Worm (Caenorhabditis elegans): ENCODE data around the gene nphp-4.

The nphp-4 gene

ce11 chrV:11795352-11795751, 48.2 kb downstream of the nphp-4 start:
- TF ChIP-seq ceh-24 (tag; optimal IDR thresholded peaks at IDR 0.05) (no peak), fkh-6 (tag; optimal IDR thresholded peaks at IDR 0.05) (no peak), madf-2 (tag; optimal IDR thresholded peaks at IDR 0.05) (no peak), sox-2 (GFP tag; IDR thresholded peaks at IDR 0.05) (no peak), ahr-1 (tag; optimal IDR thresholded peaks at IDR 0.05) (no peak), T23F11.4 (GFP tag; optimal IDR thresholded peaks at IDR 0.05) (no peak), dmd-4 (tag; optimal IDR thresholded peaks at IDR 0.05; ENCODE audit: borderline replicate concordance) (no peak), pat-9 (tag; optimal IDR thresholded peaks at IDR 0.05) (no peak), nhr-11 (tag; optimal IDR thresholded peaks at IDR 0.05) (no peak), tbx-2 (tag; optimal IDR thresholded peaks at IDR 0.05) (no peak), sox-4 (tag; optimal IDR thresholded peaks at IDR 0.05) (no peak), ztf-16 (tag; optimal IDR thresholded peaks at IDR 0.05) (no peak), hlh-6 (tag; optimal IDR thresholded peaks at IDR 0.05) (no peak)

DNA sequence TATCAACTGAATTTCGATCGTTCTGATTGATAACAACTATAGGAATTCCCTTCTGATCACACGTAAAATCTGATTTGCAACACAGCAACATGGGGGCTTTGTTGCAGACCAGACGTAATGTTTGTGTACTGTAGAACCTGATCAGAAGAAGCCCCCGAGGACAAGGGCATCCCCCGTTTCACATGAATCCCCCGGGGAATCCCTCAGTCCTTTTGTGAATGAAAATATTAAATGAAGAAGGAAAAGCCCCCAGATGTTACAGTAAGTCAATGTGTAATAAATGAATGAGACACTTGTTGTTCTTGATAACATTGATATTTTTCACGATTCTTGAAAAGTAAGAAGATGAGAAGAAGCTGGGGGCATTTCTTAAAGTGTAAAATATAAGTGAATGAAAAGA, 49.4 kb downstream of the nphp-4 start:
- TF ChIP-seq ceh-14 (tag; optimal IDR thresholded peaks at IDR 0.05) (no peak), sox-4 (tag; optimal IDR thresholded peaks at IDR 0.05) (no peak), odd-2 (tag; optimal IDR thresholded peaks at IDR 0.05) (no peak), unc-86 (tag; optimal IDR thresholded peaks at IDR 0.05) (no peak), ceh-22 (tag; optimal IDR thresholded peaks at IDR 0.05) (no peak), ceh-6 (GFP tag; optimal IDR thresholded peaks at IDR 0.05) (no peak)

ce11 chrV:11789474-11789873, 54.1 kb downstream of the nphp-4 start, which contains the start of gene D2023.1:
D2023.1 (plus strand) TSS chrV:11789550.
- TF ChIP-seq zip-5 (tag; optimal IDR thresholded peaks at IDR 0.05): no peak
- no peak for TF ChIP-seq T23F11.4 (GFP tag; optimal IDR thresholded peaks at IDR 0.05)
- no peak for TF ChIP-seq C38D4.7 (GFP tag; optimal IDR thresholded peaks at IDR 0.05)
- no peak for TF ChIP-seq hlh-6 (tag; optimal IDR thresholded peaks at IDR 0.05)
- TF ChIP-seq ceh-19 (GFP tag; optimal IDR thresholded peaks at IDR 0.05): no peak
- TF ChIP-seq hlh-8 (tag; optimal IDR thresholded peaks at IDR 0.05): no peak
- no peak for TF ChIP-seq unc-42 (tag; optimal IDR thresholded peaks at IDR 0.05)
- TF ChIP-seq tbx-7 (tag; optimal IDR thresholded peaks at IDR 0.05): no peak
- TF ChIP-seq ceh-22 (tag; optimal IDR thresholded peaks at IDR 0.05): no peak

DNA sequence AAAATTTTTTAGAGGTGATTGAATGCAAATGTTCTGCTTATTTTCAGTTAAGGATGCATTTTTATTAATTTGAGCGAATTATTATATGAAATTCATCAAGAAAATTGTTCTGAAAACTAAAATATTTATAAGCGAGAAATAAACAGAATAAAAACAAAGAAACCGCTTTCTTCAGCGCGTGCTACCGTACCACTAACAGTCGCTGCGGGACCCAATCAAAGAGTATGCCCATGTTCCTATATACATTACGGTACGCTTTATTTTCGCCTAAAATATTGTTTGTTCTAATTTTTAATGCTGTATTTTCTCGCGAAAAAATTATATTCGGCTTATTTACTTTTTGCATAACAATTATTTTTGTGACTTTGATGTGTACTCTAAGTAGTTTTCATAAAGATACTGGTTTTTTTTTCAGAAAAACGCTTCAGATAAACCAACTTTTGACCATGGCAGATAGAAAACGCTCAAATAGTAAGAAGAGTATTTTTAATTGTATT, 55.7 kb downstream of the nphp-4 start, which contains the start of gene F55A11.8:
F55A11.8 (plus strand) TSS at position 447 of the 497 bp plus-strand sequence.
- TF ChIP-seq elt-2 (tag; optimal IDR thresholded peaks at IDR 0.05) (no peak), rnt-1 (tag; optimal IDR thresholded peaks at IDR 0.05) (no peak)

DNA sequence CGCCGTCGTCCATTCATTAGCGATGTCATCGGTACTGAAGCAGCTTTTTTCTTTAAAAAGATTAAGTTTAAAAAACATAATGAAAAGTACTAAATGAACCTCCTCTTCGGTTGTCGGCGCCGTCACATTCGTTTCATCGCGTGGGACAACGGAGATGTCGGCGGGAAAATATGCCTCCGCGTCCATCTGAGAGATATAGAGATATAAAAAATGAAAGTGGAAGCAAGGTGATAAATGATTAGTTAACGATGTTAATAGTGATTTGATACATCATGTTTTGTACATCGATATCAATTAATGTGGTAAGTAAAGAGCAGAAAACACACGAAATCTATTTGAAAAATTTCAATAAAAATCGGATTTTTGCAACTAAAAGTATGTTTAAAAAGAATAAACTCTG, 56.3 kb downstream of the nphp-4 start, which contains the start of gene F55A11.7:
F55A11.7 (minus strand) TSS at position 186 of the 400 bp plus-strand sequence.
- TF ChIP-seq hlh-6 (tag; optimal IDR thresholded peaks at IDR 0.05): no peak
- no peak for TF ChIP-seq unc-42 (tag; optimal IDR thresholded peaks at IDR 0.05)
- TF ChIP-seq unc-86 (tag; optimal IDR thresholded peaks at IDR 0.05): no peak
- TF ChIP-seq ceh-45 (GFP tag; IDR thresholded peaks at IDR 0.05): no peak
- TF ChIP-seq ztf-16 (tag; optimal IDR thresholded peaks at IDR 0.05): no peak
- TF ChIP-seq K09A11.1 (tag; optimal IDR thresholded peaks at IDR 0.05; ENCODE audit: insufficient read depth): no peak
- no peak for TF ChIP-seq pax-1 (tag; optimal IDR thresholded peaks at IDR 0.05)
- TF ChIP-seq tbx-2 (tag; optimal IDR thresholded peaks at IDR 0.05): no peak
- no peak for TF ChIP-seq ceh-30 (tag; optimal IDR thresholded peaks at IDR 0.05)
- no peak for TF ChIP-seq nhr-11 (tag; optimal IDR thresholded peaks at IDR 0.05)
- no peak for TF ChIP-seq pqm-1 (tag; optimal IDR thresholded peaks at IDR 0.05)
- TF ChIP-seq unc-3 (GFP tag; conservative IDR thresholded peaks at IDR 0.05): no peak
- no peak for TF ChIP-seq unc-3 (tag; optimal IDR thresholded peaks at IDR 0.05)
- no peak for TF ChIP-seq dve-1 (tag; optimal IDR thresholded peaks at IDR 0.05)
- no peak for TF ChIP-seq nfya-1 (tag; optimal IDR thresholded peaks at IDR 0.05)
- TF ChIP-seq ahr-1 (tag; optimal IDR thresholded peaks at IDR 0.05): no peak
- TF ChIP-seq pha-4 (tag; optimal IDR thresholded peaks at IDR 0.05): no peak
- TF ChIP-seq nhr-232 (tag; optimal IDR thresholded peaks at IDR 0.05): no peak
- TF ChIP-seq ceh-2 (tag; optimal IDR thresholded peaks at IDR 0.05): no peak
- TF ChIP-seq lin-11 (tag; optimal IDR thresholded peaks at IDR 0.05): no peak
